ENCODE assay signal across 1 fruit fly cellular context in genomic region chr3R:11650105-11651039, dm6.
TF ChIP-seq lines count a peak whose summit lies in the region.

TSS of gene Csk (minus strand) at chr3R:11650706.
TSS of gene Elp1 (plus strand) at chr3R:11650971.

TF ChIP-seq in whole organism, embryonic, 481 proteins besides CTCF, POLR2A, EP300 and RAD21 (continued from another document and continues in another):
- peak; percentile 74 for TF ChIP-seq CG4424 (GFP tag; optimal IDR thresholded peaks at IDR 0.05; lab: Kevin White, UChicago)
- no peak for TF ChIP-seq hb (GFP tag; IDR thresholded peaks at IDR 0.05; lab: Robert Waterston, UW; ENCODE audit: partially characterized antibody)
- TF ChIP-seq Ets65A (GFP tag; lab: Kevin White, UChicago): peak; percentile 91
- TF ChIP-seq CG34376 (GFP tag; optimal IDR thresholded peaks at IDR 0.05; lab: Kevin White, UChicago): peak; percentile 33
- TF ChIP-seq Gsc (GFP tag; IDR thresholded peaks at IDR 0.05; lab: Robert Waterston, UW): no peak
- TF ChIP-seq CG17359 (tag; optimal IDR thresholded peaks at IDR 0.05; lab: Kevin White, UChicago): peak; percentile 45
- TF ChIP-seq vnd (GFP tag; IDR thresholded peaks at IDR 0.05; lab: Robert Waterston, UW; ENCODE audit: partially characterized antibody): no peak
- no peak; the same call in 1 of the 2 replicates for TF ChIP-seq Ada2b (GFP tag; IDR thresholded peaks at IDR 0.05; lab: Robert Waterston, UW)
- TF ChIP-seq lab (GFP tag; optimal IDR thresholded peaks at IDR 0.05; lab: Kevin White, UChicago): peak; percentile 69
- no peak for TF ChIP-seq CG11560 (tag; IDR thresholded peaks at IDR 0.05; lab: Robert Waterston, UW)
- no peak for TF ChIP-seq CG17612 (GFP tag; IDR thresholded peaks at IDR 0.05; lab: Robert Waterston, UW)
- TF ChIP-seq CG14050 (GFP tag; IDR thresholded peaks at IDR 0.05; lab: Robert Waterston, UW): no peak
- TF ChIP-seq Hr3 (GFP tag; optimal IDR thresholded peaks at IDR 0.05; lab: Kevin White, UChicago): peak; percentile 58
- TF ChIP-seq CG4282 (GFP tag; optimal IDR thresholded peaks at IDR 0.05; lab: Kevin White, UChicago): no peak
- TF ChIP-seq Chrac-16 (GFP tag; optimal IDR thresholded peaks at IDR 0.05; lab: Kevin White, UChicago): peak; percentile 57
- no peak for TF ChIP-seq toy (GFP tag; IDR thresholded peaks at IDR 0.05; lab: Robert Waterston, UW)
- TF ChIP-seq CG11093 (GFP tag; IDR thresholded peaks at IDR 0.05; lab: Robert Waterston, UW): no peak
- 0 out of 2 replicates have a peak, but pooled peaks have one; percentile 10 for TF ChIP-seq al (GFP tag; IDR thresholded peaks at IDR 0.05; lab: Robert Waterston, UW)
- TF ChIP-seq Xbp1 (GFP tag; optimal IDR thresholded peaks at IDR 0.05; lab: Kevin White, UChicago): peak; percentile 65
- peak; percentile 33; the same call in 1 of the 2 replicates for TF ChIP-seq CG6272 (GFP tag; IDR thresholded peaks at IDR 0.05; lab: Robert Waterston, UW)
- TF ChIP-seq CG17829 (tag; optimal IDR thresholded peaks at IDR 0.05; lab: Kevin White, UChicago): peak; percentile 73
- TF ChIP-seq Drgx (GFP tag; IDR thresholded peaks at IDR 0.05; lab: Robert Waterston, UW): no peak
- no peak for TF ChIP-seq crol (GFP tag; IDR thresholded peaks at IDR 0.05; lab: Robert Waterston, UW)
- TF ChIP-seq caup (GFP tag; optimal IDR thresholded peaks at IDR 0.05; lab: Kevin White, UChicago; ENCODE audit: severe bottlenecking): peak; percentile 17
- TF ChIP-seq CG2875 (GFP tag; optimal IDR thresholded peaks at IDR 0.05; lab: Kevin White, UChicago): no peak
- peak in 1 of 2 experiments; percentile 53 for TF ChIP-seq crp (GFP tag; optimal IDR thresholded peaks at IDR 0.05; lab: Kevin White, UChicago)
- peak; percentile 16 for TF ChIP-seq CG4854 (GFP tag; optimal IDR thresholded peaks at IDR 0.05; lab: Kevin White, UChicago)
- peak; percentile 30 for TF ChIP-seq CG8388 (GFP tag; optimal IDR thresholded peaks at IDR 0.05; lab: Kevin White, UChicago)
- TF ChIP-seq org-1 (GFP tag; optimal IDR thresholded peaks at IDR 0.05; lab: Kevin White, UChicago): no peak
- no peak for TF ChIP-seq CG10321 (GFP tag; IDR thresholded peaks at IDR 0.05; lab: Robert Waterston, UW)
- TF ChIP-seq Mrtf (GFP tag; IDR thresholded peaks at IDR 0.05; lab: Robert Waterston, UW): no peak
- TF ChIP-seq fu2 (GFP tag; optimal IDR thresholded peaks at IDR 0.05; lab: Kevin White, UChicago): peak; percentile 19
- peak; percentile 37 for TF ChIP-seq slou (GFP tag; optimal IDR thresholded peaks at IDR 0.05; lab: Kevin White, UChicago)
- TF ChIP-seq CG1603 (tag; optimal IDR thresholded peaks at IDR 0.05; lab: Kevin White, UChicago): peak; percentile 54
- no peak for TF ChIP-seq br (optimal IDR thresholded peaks at IDR 0.05; lab: Kevin White, UChicago)
- 0 out of 3 replicates have a peak, but pooled peaks have one; percentile 29 for TF ChIP-seq croc (GFP tag; conservative IDR thresholded peaks at IDR 0.05; lab: Robert Waterston, UW)
- peak; percentile 97 for TF ChIP-seq MESR4 (GFP tag; optimal IDR thresholded peaks at IDR 0.05; lab: Kevin White, UChicago)
- TF ChIP-seq cg (GFP tag; optimal IDR thresholded peaks at IDR 0.05; lab: Kevin White, UChicago): peak; percentile 95
- TF ChIP-seq ap (GFP tag; IDR thresholded peaks at IDR 0.05; lab: Robert Waterston, UW): no peak
- TF ChIP-seq CG6813 (GFP tag; optimal IDR thresholded peaks at IDR 0.05; lab: Kevin White, UChicago): no peak
- TF ChIP-seq HLH4C (GFP tag; IDR thresholded peaks at IDR 0.05; lab: Robert Waterston, UW; ENCODE audit: partially characterized antibody): no peak
- TF ChIP-seq CG3995 (GFP tag; optimal IDR thresholded peaks at IDR 0.05; lab: Kevin White, UChicago): peak; percentile 56
- TF ChIP-seq CG6854 (GFP tag; optimal IDR thresholded peaks at IDR 0.05; lab: Kevin White, UChicago): no peak
- TF ChIP-seq Vsx1 (GFP tag; optimal IDR thresholded peaks at IDR 0.05; lab: Kevin White, UChicago): peak; percentile 20
- TF ChIP-seq sna (GFP tag; IDR thresholded peaks at IDR 0.05; lab: Robert Waterston, UW; ENCODE audit: partially characterized antibody): no peak
- 0 out of 2 replicates have a peak, but pooled peaks have one; percentile 15 for TF ChIP-seq seq (GFP tag; IDR thresholded peaks at IDR 0.05; lab: Robert Waterston, UW)
- peak; percentile 23 for TF ChIP-seq ab (GFP tag; optimal IDR thresholded peaks at IDR 0.05; lab: Kevin White, UChicago)
- no peak for TF ChIP-seq tna (GFP tag; IDR thresholded peaks at IDR 0.05; lab: Robert Waterston, UW; ENCODE audit: partially characterized antibody)
- TF ChIP-seq CHES-1-like (GFP tag; optimal IDR thresholded peaks at IDR 0.05; lab: Kevin White, UChicago): peak; percentile 36
- TF ChIP-seq CG14710 (tag; optimal IDR thresholded peaks at IDR 0.05; lab: Kevin White, UChicago): peak; percentile 85
- peak in 1 of 2 experiments; percentile 59 for TF ChIP-seq insv (GFP tag; optimal IDR thresholded peaks at IDR 0.05; lab: Kevin White, UChicago)
- no peak for TF ChIP-seq dan (GFP tag; IDR thresholded peaks at IDR 0.05; lab: Robert Waterston, UW)
- peak; percentile 24; the same call in 1 of the 3 replicates for TF ChIP-seq jigr1 (GFP tag; IDR thresholded peaks at IDR 0.05; lab: Robert Waterston, UW)
- peak; percentile 86 for TF ChIP-seq Max (GFP tag; optimal IDR thresholded peaks at IDR 0.05; lab: Kevin White, UChicago)
- TF ChIP-seq Hey (tag; optimal IDR thresholded peaks at IDR 0.05; lab: Kevin White, UChicago): no peak
- peak; percentile 82 for TF ChIP-seq gfzf (GFP tag; optimal IDR thresholded peaks at IDR 0.05; lab: Kevin White, UChicago)
- TF ChIP-seq CG13624 (GFP tag; optimal IDR thresholded peaks at IDR 0.05; lab: Kevin White, UChicago): peak; percentile 8
- TF ChIP-seq pum (GFP tag; optimal IDR thresholded peaks at IDR 0.05; lab: Kevin White, UChicago): peak; percentile 12
- peak; percentile 70 for TF ChIP-seq CG13424 (tag; optimal IDR thresholded peaks at IDR 0.05; lab: Kevin White, UChicago)
- no peak for TF ChIP-seq CG15073 (GFP tag; optimal IDR thresholded peaks at IDR 0.05; lab: Kevin White, UChicago)
- TF ChIP-seq lilli (GFP tag; optimal IDR thresholded peaks at IDR 0.05; lab: Kevin White, UChicago): peak; percentile 55
- peak; percentile 50 for TF ChIP-seq CG13894 (tag; optimal IDR thresholded peaks at IDR 0.05; lab: Kevin White, UChicago)
- peak; percentile 75 for TF ChIP-seq CG30403 (GFP tag; optimal IDR thresholded peaks at IDR 0.05; lab: Kevin White, UChicago)
- TF ChIP-seq chm (GFP tag; IDR thresholded peaks at IDR 0.05; lab: Robert Waterston, UW): peak; percentile 18; the same call in 1 of the 2 replicates
- TF ChIP-seq ranshi (GFP tag; IDR thresholded peaks at IDR 0.05; lab: Robert Waterston, UW): no peak
- peak; percentile 27 for TF ChIP-seq her (GFP tag; optimal IDR thresholded peaks at IDR 0.05; lab: Kevin White, UChicago)
- peak; percentile 18 for TF ChIP-seq run (tag; optimal IDR thresholded peaks at IDR 0.05; lab: Kevin White, UChicago)
- peak; percentile 80 for TF ChIP-seq sr (GFP tag; IDR thresholded peaks at IDR 0.05; lab: Robert Waterston, UW)
- TF ChIP-seq CG12391 (tag; optimal IDR thresholded peaks at IDR 0.05; lab: Kevin White, UChicago): peak; percentile 72
- no peak for TF ChIP-seq pita (GFP tag; optimal IDR thresholded peaks at IDR 0.05; lab: Kevin White, UChicago)
- TF ChIP-seq trh (GFP tag; optimal IDR thresholded peaks at IDR 0.05; lab: Kevin White, UChicago): no peak
- no peak for TF ChIP-seq Hr78 (GFP tag; optimal IDR thresholded peaks at IDR 0.05; lab: Kevin White, UChicago)
- TF ChIP-seq B-H2 (GFP tag; optimal IDR thresholded peaks at IDR 0.05; lab: Kevin White, UChicago): peak; percentile 49
- peak; percentile 43 for TF ChIP-seq CG12769 (tag; optimal IDR thresholded peaks at IDR 0.05; lab: Kevin White, UChicago)
- peak; percentile 18 for TF ChIP-seq Sry-δ (GFP tag; optimal IDR thresholded peaks at IDR 0.05; lab: Kevin White, UChicago)
- TF ChIP-seq Fer2 (tag; optimal IDR thresholded peaks at IDR 0.05; lab: Kevin White, UChicago): peak; percentile 33
- peak; percentile 27 for TF ChIP-seq CG12299 (tag; optimal IDR thresholded peaks at IDR 0.05; lab: Kevin White, UChicago)
- peak; percentile 26 for TF ChIP-seq CG30431 (GFP tag; optimal IDR thresholded peaks at IDR 0.05; lab: Kevin White, UChicago)
- TF ChIP-seq CG7745 (tag; optimal IDR thresholded peaks at IDR 0.05; lab: Kevin White, UChicago): no peak
- TF ChIP-seq CG11723 (GFP tag; optimal IDR thresholded peaks at IDR 0.05; lab: Kevin White, UChicago): peak; percentile 21
- TF ChIP-seq pnt (GFP tag; optimal IDR thresholded peaks at IDR 0.05; lab: Kevin White, UChicago): no peak
- 0 out of 2 replicates have a peak, but pooled peaks have one; percentile 17 for TF ChIP-seq Atf6 (GFP tag; IDR thresholded peaks at IDR 0.05; lab: Robert Waterston, UW)
- peak; percentile 40 for TF ChIP-seq CG33557 (GFP tag; optimal IDR thresholded peaks at IDR 0.05; lab: Kevin White, UChicago)
- TF ChIP-seq CG11456 (GFP tag; IDR thresholded peaks at IDR 0.05; lab: Robert Waterston, UW): 0 out of 3 replicates have a peak, but pooled peaks have one; percentile 54
- no peak for TF ChIP-seq gsb (GFP tag; IDR thresholded peaks at IDR 0.05; lab: Robert Waterston, UW)
- peak; percentile 16 for TF ChIP-seq cato (GFP tag; optimal IDR thresholded peaks at IDR 0.05; lab: Kevin White, UChicago; ENCODE audit: borderline replicate concordance)
- TF ChIP-seq CG16815 (GFP tag; optimal IDR thresholded peaks at IDR 0.05; lab: Kevin White, UChicago): peak; percentile 31
- no peak for TF ChIP-seq CG6175 (GFP tag; IDR thresholded peaks at IDR 0.05; lab: Robert Waterston, UW)
- no peak for TF ChIP-seq CG6689 (GFP tag; IDR thresholded peaks at IDR 0.05; lab: Robert Waterston, UW)
- peak; percentile 52 for TF ChIP-seq PHDP (tag; optimal IDR thresholded peaks at IDR 0.05; lab: Kevin White, UChicago)
- peak; percentile 44; the same call in 1 of the 2 replicates for TF ChIP-seq CG14441 (GFP tag; IDR thresholded peaks at IDR 0.05; lab: Robert Waterston, UW)
- TF ChIP-seq CG10209 (GFP tag; optimal IDR thresholded peaks at IDR 0.05; lab: Kevin White, UChicago): peak; percentile 52
- TF ChIP-seq Adf1 (GFP tag; IDR thresholded peaks at IDR 0.05; lab: Robert Waterston, UW): peak; percentile 74
- peak in 1 of 2 experiments; percentile 20 for TF ChIP-seq Eip74EF (GFP tag; optimal IDR thresholded peaks at IDR 0.05; lab: Kevin White, UChicago)
- peak; percentile 41 for TF ChIP-seq HLH54F (GFP tag; optimal IDR thresholded peaks at IDR 0.05; lab: Kevin White, UChicago)
- TF ChIP-seq gem (tag; optimal IDR thresholded peaks at IDR 0.05; lab: Kevin White, UChicago): peak; percentile 74
- no peak for TF ChIP-seq Lim3 (GFP tag; IDR thresholded peaks at IDR 0.05; lab: Robert Waterston, UW)
- peak in 1 of 2 experiments; percentile 40 for TF ChIP-seq bsh (GFP tag; optimal IDR thresholded peaks at IDR 0.05; lab: Kevin White, UChicago)
- TF ChIP-seq Neu2 (GFP tag; optimal IDR thresholded peaks at IDR 0.05; lab: Kevin White, UChicago; ENCODE audit: borderline replicate concordance): no peak
- no peak for TF ChIP-seq D19A (tag; optimal IDR thresholded peaks at IDR 0.05; lab: Kevin White, UChicago)
- TF ChIP-seq HmgZ (tag; optimal IDR thresholded peaks at IDR 0.05; lab: Kevin White, UChicago): peak; percentile 75
- 0 out of 4 replicates have a peak, but pooled peaks have one; percentile 30 for TF ChIP-seq chinmo (GFP tag; IDR thresholded peaks at IDR 0.05; lab: Robert Waterston, UW; ENCODE audit: partially characterized antibody)
- TF ChIP-seq CrebB (tag; optimal IDR thresholded peaks at IDR 0.05; lab: Kevin White, UChicago): no peak
- no peak for TF ChIP-seq cas (GFP tag; IDR thresholded peaks at IDR 0.05; lab: Robert Waterston, UW)
- peak; percentile 25 for TF ChIP-seq abd-A (tag; optimal IDR thresholded peaks at IDR 0.05; lab: Kevin White, UChicago)
- no peak for TF ChIP-seq CG14860 (GFP tag; IDR thresholded peaks at IDR 0.05; lab: Robert Waterston, UW; ENCODE audit: partially characterized antibody)
- TF ChIP-seq kay (GFP tag; optimal IDR thresholded peaks at IDR 0.05; lab: Kevin White, UChicago): peak; percentile 38
- peak; percentile 61 for TF ChIP-seq CG8290 (GFP tag; optimal IDR thresholded peaks at IDR 0.05; lab: Kevin White, UChicago)
- peak; percentile 29 to 69 for TF ChIP-seq CG8290 (tag; optimal IDR thresholded peaks at IDR 0.05; lab: Kevin White, UChicago)
- TF ChIP-seq kni (GFP tag; optimal IDR thresholded peaks at IDR 0.05; lab: Kevin White, UChicago): peak; percentile 39
- peak; percentile 71 for TF ChIP-seq CG2116 (GFP tag; optimal IDR thresholded peaks at IDR 0.05; lab: Kevin White, UChicago)
- TF ChIP-seq Mes4 (GFP tag; optimal IDR thresholded peaks at IDR 0.05; lab: Kevin White, UChicago): no peak
- TF ChIP-seq HmgD (GFP tag; optimal IDR thresholded peaks at IDR 0.05; lab: Kevin White, UChicago): no peak
- TF ChIP-seq fd3F (GFP tag; optimal IDR thresholded peaks at IDR 0.05; lab: Kevin White, UChicago): peak; percentile 19
- TF ChIP-seq HLH3B (GFP tag; IDR thresholded peaks at IDR 0.05; lab: Robert Waterston, UW): peak; percentile 52
- TF ChIP-seq unpg (GFP tag; optimal IDR thresholded peaks at IDR 0.05; lab: Kevin White, UChicago): peak; percentile 50
- TF ChIP-seq Deaf1 (tag; optimal IDR thresholded peaks at IDR 0.05; lab: Kevin White, UChicago): peak; percentile 16
- TF ChIP-seq eve (GFP tag; optimal IDR thresholded peaks at IDR 0.05; lab: Kevin White, UChicago): peak in 1 of 2 experiments; percentile 50
- TF ChIP-seq Bdp1 (GFP tag; optimal IDR thresholded peaks at IDR 0.05; lab: Kevin White, UChicago): peak; percentile 48
- TF ChIP-seq dmrt11E (tag; optimal IDR thresholded peaks at IDR 0.05; lab: Kevin White, UChicago): peak; percentile 58
- peak; percentile 47; the same call in 1 of the 2 replicates for TF ChIP-seq sob (GFP tag; IDR thresholded peaks at IDR 0.05; lab: Robert Waterston, UW)
- TF ChIP-seq HLHmδ (GFP tag; optimal IDR thresholded peaks at IDR 0.05; lab: Kevin White, UChicago): peak; percentile 11
- TF ChIP-seq Opbp (GFP tag; IDR thresholded peaks at IDR 0.05; lab: Robert Waterston, UW; ENCODE audit: partially characterized antibody): 0 out of 3 replicates have a peak, but pooled peaks have one; percentile 12
- TF ChIP-seq Stat92E (GFP tag; optimal IDR thresholded peaks at IDR 0.05; lab: Kevin White, UChicago): peak in 1 of 3 experiments; percentile 8
- TF ChIP-seq TFAM (GFP tag; optimal IDR thresholded peaks at IDR 0.05; lab: Kevin White, UChicago): no peak
- TF ChIP-seq CG10979 (tag; optimal IDR thresholded peaks at IDR 0.05; lab: Kevin White, UChicago): peak; percentile 49
- peak; percentile 31 for TF ChIP-seq CG18619 (GFP tag; optimal IDR thresholded peaks at IDR 0.05; lab: Kevin White, UChicago)
- TF ChIP-seq CG13123 (GFP tag; optimal IDR thresholded peaks at IDR 0.05; lab: Kevin White, UChicago): peak; percentile 62
